Fruit fly (Drosophila melanogaster): Measurements from ENCODE around the gene CG14374.

CG14374 gene

dm6 chr3R:13428341-13429040 lies 31.6 kb upstream of the CG14374 start (continued):
- no peak for TF ChIP-seq Dfd (GFP tag; optimal IDR thresholded peaks at IDR 0.05)
- peak; percentile 36 for TF ChIP-seq CG2875 (GFP tag; optimal IDR thresholded peaks at IDR 0.05)
- peak; percentile 64; the same call in 1 of the 2 replicates for TF ChIP-seq ranshi (GFP tag; IDR thresholded peaks at IDR 0.05)
- peak; percentile 27 for TF ChIP-seq Dad (GFP tag; optimal IDR thresholded peaks at IDR 0.05)
- TF ChIP-seq lmd (GFP tag; IDR thresholded peaks at IDR 0.05) = peak; percentile 51
- no peak for TF ChIP-seq ash1 (GFP tag; optimal IDR thresholded peaks at IDR 0.05)
- peak; percentile 35 for TF ChIP-seq Atf-2 (GFP tag; optimal IDR thresholded peaks at IDR 0.05)
- no peak for TF ChIP-seq usp (GFP tag; optimal IDR thresholded peaks at IDR 0.05)
- peak; percentile 58; the same call in 2 of the 3 replicates for TF ChIP-seq CG34422 (GFP tag; IDR thresholded peaks at IDR 0.05)
- TF ChIP-seq CG9609 (GFP tag; optimal IDR thresholded peaks at IDR 0.05) = peak; percentile 49
- TF ChIP-seq kay (GFP tag; optimal IDR thresholded peaks at IDR 0.05) = no peak
- TF ChIP-seq CG10366 (GFP tag; IDR thresholded peaks at IDR 0.05) = peak; percentile 62
- TF ChIP-seq CG3847 (GFP tag; IDR thresholded peaks at IDR 0.05) = peak; percentile 50; the same call in 1 of the 2 replicates
- peak; percentile 71 for TF ChIP-seq ind (GFP tag; optimal IDR thresholded peaks at IDR 0.05)
- no peak for TF ChIP-seq emc (GFP tag; optimal IDR thresholded peaks at IDR 0.05)
- TF ChIP-seq pnt (GFP tag; optimal IDR thresholded peaks at IDR 0.05) = peak; percentile 42
- TF ChIP-seq CG2120 (GFP tag; optimal IDR thresholded peaks at IDR 0.05) = peak; percentile 51
- no peak for TF ChIP-seq cas (GFP tag; IDR thresholded peaks at IDR 0.05)
- TF ChIP-seq ato (GFP tag; IDR thresholded peaks at IDR 0.05; ENCODE audit: partially characterized antibody) = no peak
- TF ChIP-seq Ravus (GFP tag; IDR thresholded peaks at IDR 0.05) = no peak
- TF ChIP-seq CkIIα-i1 (GFP tag; IDR thresholded peaks at IDR 0.05) = no peak
- no peak for TF ChIP-seq CG3995 (GFP tag; optimal IDR thresholded peaks at IDR 0.05)
- TF ChIP-seq prd (optimal IDR thresholded peaks at IDR 0.05) = no peak
- peak; percentile 80 for TF ChIP-seq prd (GFP tag; IDR thresholded peaks at IDR 0.05)
- peak; percentile 51 for TF ChIP-seq CG10209 (GFP tag; optimal IDR thresholded peaks at IDR 0.05)
- TF ChIP-seq sr (GFP tag; IDR thresholded peaks at IDR 0.05) = no peak
- TF ChIP-seq wor (GFP tag; IDR thresholded peaks at IDR 0.05) = 0 out of 2 replicates have a peak, but pooled peaks have one; percentile 28
- TF ChIP-seq Sox100B (GFP tag; optimal IDR thresholded peaks at IDR 0.05) = peak; percentile 46
- peak; percentile 71 for TF ChIP-seq CG6689 (GFP tag; IDR thresholded peaks at IDR 0.05)
- peak; percentile 45 for TF ChIP-seq CG33557 (GFP tag; optimal IDR thresholded peaks at IDR 0.05)
- TF ChIP-seq gro (GFP tag; optimal IDR thresholded peaks at IDR 0.05) = no peak
- TF ChIP-seq CG9437 (GFP tag; optimal IDR thresholded peaks at IDR 0.05) = peak; percentile 37
- TF ChIP-seq tap (tag; optimal IDR thresholded peaks at IDR 0.05) = peak; percentile 71
- no peak for TF ChIP-seq toy (GFP tag; IDR thresholded peaks at IDR 0.05)
- TF ChIP-seq Stat92E (GFP tag; optimal IDR thresholded peaks at IDR 0.05) = no peak
- TF ChIP-seq so (GFP tag; IDR thresholded peaks at IDR 0.05) = peak; percentile 65; the same call in 1 of the 3 replicates
- peak; percentile 68 for TF ChIP-seq Aef1 (GFP tag; IDR thresholded peaks at IDR 0.05)
- no peak for TF ChIP-seq br (optimal IDR thresholded peaks at IDR 0.05)
- peak; percentile 6 for TF ChIP-seq CG31365 (tag; optimal IDR thresholded peaks at IDR 0.05)
- no peak for TF ChIP-seq gt (GFP tag; IDR thresholded peaks at IDR 0.05)
- peak; percentile 5 for TF ChIP-seq Max (GFP tag; optimal IDR thresholded peaks at IDR 0.05)
- TF ChIP-seq CG8478 (optimal IDR thresholded peaks at IDR 0.05) = no peak
- no peak for TF ChIP-seq CHES-1-like (GFP tag; optimal IDR thresholded peaks at IDR 0.05)
- TF ChIP-seq inv (GFP tag; IDR thresholded peaks at IDR 0.05; ENCODE audit: partially characterized antibody) = no peak
- peak; percentile 17 for TF ChIP-seq fd102C (GFP tag; optimal IDR thresholded peaks at IDR 0.05)
- TF ChIP-seq phol (tag; optimal IDR thresholded peaks at IDR 0.05) = peak; percentile 78
- no peak for TF ChIP-seq CG12299 (tag; optimal IDR thresholded peaks at IDR 0.05)
- TF ChIP-seq repo (GFP tag; optimal IDR thresholded peaks at IDR 0.05) = no peak
- no peak for TF ChIP-seq grn (GFP tag; optimal IDR thresholded peaks at IDR 0.05)
- TF ChIP-seq slou (GFP tag; optimal IDR thresholded peaks at IDR 0.05) = no peak
- peak; percentile 1 for TF ChIP-seq CG15011 (GFP tag; optimal IDR thresholded peaks at IDR 0.05)
- TF ChIP-seq CG11560 (tag; IDR thresholded peaks at IDR 0.05) = no peak

All from whole organism, embryonic.